Worm (Caenorhabditis elegans) whole organism, early embryonic: ENCODE results near the gene F12A10.8.
"Not testable (repeated sequence)": the region's sequence is repeated elsewhere in the genome, so short reads cannot be mapped to it uniquely, and the experiment has no call there.

ENCODE experiments used
- B0310.2 ChIP-seq: sonication (generic microtip); optimal IDR thresholded peaks from 2 replicates; lab custom pipeline; 2016; ENCODE audit warnings: mild to moderate bottlenecking, missing genetic modification characterization, missing compliant biosample characterization
- F13C5.2 ChIP-seq: sonication (generic microtip); optimal IDR thresholded peaks from 2 replicates; lab custom pipeline; 2017; ENCODE audit warnings: mild to moderate bottlenecking, missing genetic modification characterization, inconsistent platforms, missing compliant biosample characterization
- ama-1 ChIP-seq: fragments of 150-350 bp; optimal IDR thresholded peaks from 2 replicates; lab custom pipeline; 2014
- hnd-1 ChIP-seq: sonication (generic microtip); optimal IDR thresholded peaks from 2 replicates; lab custom pipeline; 2016; ENCODE audit warnings: missing genetic modification characterization, missing compliant biosample characterization

- not testable (repeated sequence) for TF ChIP-seq ama-1 (lab: Kevin White, UChicago); hnd-1 (tag; lab: Kevin White, UChicago); B0310.2; F13C5.2 (tag; lab: Kevin White, UChicago)
These were observed 39.2 kb upstream of the F12A10.8 start, which contains the start of gene hlh-27 for ce11 chrII:5540113-5540512.
